Worm (Caenorhabditis elegans): ENCODE results near the gene nhr-185.

ce11 chrV:3799737-3800136, 47.4 kb downstream of the nhr-185 start:
- TF ChIP-seq vab-7 (GFP tag; IDR thresholded peaks at IDR 0.05) (no peak), lir-3 (tag; optimal IDR thresholded peaks at IDR 0.05) (no peak), dpl-1 (GFP tag; optimal IDR thresholded peaks at IDR 0.05) (no peak), rbr-2 (tag; optimal IDR thresholded peaks at IDR 0.05) (no peak)
